Worm (Caenorhabditis elegans) whole organism, young adult: ENCODE results near the gene R10E8.1.
A peak's percentile ranks its signal among the peaks of the same experiment; 100 is the strongest.
"Not testable (repeated sequence)": the region's sequence is repeated elsewhere in the genome, so short reads cannot be mapped to it uniquely, and the experiment has no call there.

ENCODE experiments used
- F10E7.11 ChIP-seq: sonication (generic microtip); optimal IDR thresholded peaks from 2 replicates; lab custom pipeline; 2017; ENCODE audit warnings: mild to moderate bottlenecking, missing genetic modification characterization, moderate library complexity, missing compliant biosample characterization
- F39B2.1 ChIP-seq: fragments of 200-800 bp; sonication (Bioruptor generic); IDR thresholded peaks from 2 replicates; pipeline ENCODE4 v1.3.6; 2022; ENCODE audit warnings: missing genetic modification reagents, missing genetic modification characterization, missing compliant biosample characterization
- K11D2.4 ChIP-seq: fragments of 200-800 bp; sonication (Bioruptor generic); IDR thresholded peaks from 2 replicates; pipeline ENCODE4 v1.3.6; 2022; ENCODE audit warnings: missing genetic modification reagents, missing genetic modification characterization, missing compliant biosample characterization
- K12H6.12 ChIP-seq: fragments of 200-800 bp; sonication (Bioruptor generic); optimal IDR thresholded peaks from 2 replicates; lab custom pipeline; 2018; ENCODE audit warnings: mild to moderate bottlenecking, missing genetic modification characterization, missing compliant biosample characterization
- Y56A3A.18 ChIP-seq: fragments of 200-800 bp; sonication (Bioruptor generic); IDR thresholded peaks from 2 replicates; pipeline ENCODE4 v1.3.6; 2022; ENCODE audit warnings: missing genetic modification reagents, missing genetic modification characterization, missing compliant biosample characterization
- attf-5 ChIP-seq: fragments of 200-800 bp; sonication (Bioruptor generic); optimal IDR thresholded peaks from 2 replicates; lab custom pipeline; 2018; ENCODE audit warnings: mild to moderate bottlenecking, missing genetic modification characterization, missing compliant biosample characterization
- attf-6 ChIP-seq: fragments of 200-800 bp; sonication (Bioruptor generic); IDR thresholded peaks from 2 replicates; pipeline ENCODE4 v1.3.6; 2022; ENCODE audit warnings: missing genetic modification reagents, missing genetic modification characterization, missing compliant biosample characterization
- cebp-1 ChIP-seq, 2 experiments: fragments of 200-800 bp in 1 of 2; sonication (Bioruptor generic) in 1 of 2; sonication (generic microtip) in 1 of 2; IDR thresholded peaks in 1 of 2; optimal IDR thresholded peaks in 1 of 2; 2 replicates each; pipeline versions ENCODE4 v1.3.6 to Lab custom; 2017 to 2022; ENCODE audit warnings: missing compliant biosample characterization in 2 of 2, missing genetic modification characterization in 2 of 2, mild to moderate bottlenecking in 1 of 2, missing genetic modification reagents in 1 of 2, moderate library complexity in 1 of 2
- ceh-91 ChIP-seq: fragments of 200-800 bp; sonication (Bioruptor generic); IDR thresholded peaks from 2 replicates; pipeline ENCODE4 v1.3.6; 2022; ENCODE audit warnings: missing genetic modification reagents, missing genetic modification characterization, missing compliant biosample characterization
- fkh-3 ChIP-seq: sonication (generic microtip); optimal IDR thresholded peaks from 2 replicates; lab custom pipeline; 2016; ENCODE audit warnings: mild to moderate bottlenecking, missing genetic modification characterization, missing compliant biosample characterization
- him-1 ChIP-seq: sonication (generic microtip); optimal IDR thresholded peaks from 2 replicates; lab custom pipeline; 2016; ENCODE audit warnings: missing genotype, missing genetic modification reagents, missing genetic modification characterization, missing compliant biosample characterization
- hlh-12 ChIP-seq: sonication (generic microtip); optimal IDR thresholded peaks from 2 replicates; lab custom pipeline; 2016; ENCODE audit warnings: missing genetic modification characterization, missing compliant biosample characterization
- hmg-20 ChIP-seq: fragments of 200-800 bp; sonication (Bioruptor generic); IDR thresholded peaks from 2 replicates; pipeline ENCODE4 v1.3.6; 2022; ENCODE audit warnings: missing genetic modification reagents, missing genetic modification characterization, missing compliant biosample characterization
- hrde-1 ChIP-seq: sonication (generic microtip); optimal IDR thresholded peaks from 2 replicates; lab custom pipeline; 2016; ENCODE audit warnings: missing genetic modification characterization, mild to moderate bottlenecking, missing compliant biosample characterization, moderate library complexity, missing genotype, missing genetic modification reagents, borderline replicate concordance
- hsf-1 ChIP-seq: fragments of 200-800 bp; sonication (Bioruptor generic); IDR thresholded peaks from 2 replicates; pipeline ENCODE4 v1.3.6; 2022; ENCODE audit warnings: missing genetic modification reagents, missing genetic modification characterization, missing compliant biosample characterization
- let-607 ChIP-seq, 2 experiments: fragments of 200-800 bp in 1 of 2; sonication (Bioruptor generic) in 1 of 2; sonication (generic microtip) in 1 of 2; optimal IDR thresholded peaks; 2 replicates each; lab custom pipeline; 2016 to 2018; ENCODE audit warnings: mild to moderate bottlenecking in 2 of 2, missing compliant biosample characterization in 2 of 2, missing genetic modification characterization in 2 of 2, moderate library complexity in 2 of 2, missing genotype in 1 of 2
- lin-26 ChIP-seq: fragments of 200-800 bp; sonication (Bioruptor generic); IDR thresholded peaks from 2 replicates; pipeline ENCODE4 v1.3.6; 2022; ENCODE audit warnings: missing genetic modification reagents, missing genetic modification characterization, missing compliant biosample characterization
- lsl-1 ChIP-seq: fragments of 200-800 bp; sonication (Bioruptor generic); optimal IDR thresholded peaks from 2 replicates; lab custom pipeline; 2018; ENCODE audit warnings: mild to moderate bottlenecking, missing genetic modification characterization, moderate library complexity, missing compliant biosample characterization
- mcd-1 ChIP-seq: fragments of 200-800 bp; sonication (Bioruptor generic); IDR thresholded peaks from 2 replicates; pipeline ENCODE4 v1.3.6; 2022; ENCODE audit warnings: missing genetic modification reagents, missing genetic modification characterization, missing compliant biosample characterization
- nhr-179 ChIP-seq: sonication (generic microtip); optimal IDR thresholded peaks from 2 replicates; lab custom pipeline; 2016; ENCODE audit warnings: mild to moderate bottlenecking, missing genetic modification characterization, missing compliant biosample characterization
- nhr-27 ChIP-seq: fragments of 200-800 bp; sonication (Bioruptor generic); optimal IDR thresholded peaks from 2 replicates; lab custom pipeline; 2018; ENCODE audit warnings: mild to moderate bottlenecking, missing genetic modification characterization, moderate library complexity, missing compliant biosample characterization
- nhr-80 ChIP-seq: sonication (generic microtip); optimal IDR thresholded peaks from 2 replicates; lab custom pipeline; 2016; ENCODE audit warnings: missing genetic modification characterization, missing compliant biosample characterization
- nhr-90 ChIP-seq: sonication (generic microtip); optimal IDR thresholded peaks from 2 replicates; lab custom pipeline; 2016; ENCODE audit warnings: missing genotype, mild to moderate bottlenecking, missing genetic modification characterization, missing compliant biosample characterization
- sdz-38 ChIP-seq: sonication (generic microtip); optimal IDR thresholded peaks from 2 replicates; lab custom pipeline; 2016; ENCODE audit warnings: missing genotype, missing genetic modification characterization, missing compliant biosample characterization
- sea-2 ChIP-seq: fragments of 200-800 bp; sonication (Bioruptor generic); IDR thresholded peaks from 2 replicates; pipeline ENCODE4 v1.3.6; 2022; ENCODE audit warnings: missing genetic modification characterization, missing compliant biosample characterization
- snpc-4 ChIP-seq, 5 experiments: fragments of 150-350 bp in 1 of 5; sonication (generic microtip) in 4 of 5; optimal IDR thresholded peaks; 2 replicates each; lab custom pipeline; 2014 to 2018; ENCODE audit warnings: missing genetic modification characterization in 5 of 5, missing biosample characterization in 3 of 5, antibody characterized with exemption in 2 of 5, mild to moderate bottlenecking in 2 of 5, missing compliant biosample characterization in 2 of 5, missing genotype in 2 of 5, moderate library complexity in 2 of 5, missing genetic modification reagents in 1 of 5
- sptf-2 ChIP-seq: fragments of 200-800 bp; sonication (Bioruptor generic); optimal IDR thresholded peaks from 2 replicates; lab custom pipeline; 2018; ENCODE audit warnings: mild to moderate bottlenecking, missing genetic modification characterization, missing compliant biosample characterization
- ztf-22 ChIP-seq: fragments of 200-800 bp; sonication (Bioruptor generic); optimal IDR thresholded peaks from 2 replicates; lab custom pipeline; 2018; ENCODE audit warnings: mild to moderate bottlenecking, missing genetic modification characterization, moderate library complexity, missing compliant biosample characterization

R10E8.1 gene

ce11 chrV:18241328-18241727 is 10.9 kb downstream of the R10E8.1 start, which contains the start of gene R10E8.8:
R10E8.8 (minus strand) TSS chrV:18241670.
- TF ChIP-seq cebp-1 (GFP tag; IDR thresholded peaks at IDR 0.05; lab: Robert Waterston, UW) (no peak), cebp-1 (tag; optimal IDR thresholded peaks at IDR 0.05; lab: Kevin White, UChicago) (peak; percentile 14), nhr-27 (no peak), hmg-20 (no peak), nhr-80 (peak; percentile 65), attf-5 (peak; percentile 26), let-607 (tag; optimal IDR thresholded peaks at IDR 0.05; lab: Kevin White, UChicago) (peak in 1 of 2 experiments; percentile 5), sea-2 (GFP tag; lab: Robert Waterston, UW) (no peak), mcd-1 (GFP tag; lab: Robert Waterston, UW) (peak; percentile 61; the same call in 1 of the 2 replicates)

- TF ChIP-seq Y56A3A.18 (GFP tag; lab: Robert Waterston, UW) = no peak
- no peak for TF ChIP-seq nhr-179 (tag; lab: Kevin White, UChicago)
These were observed 15.4 kb downstream of the R10E8.1 start, which contains the start of gene R10E8.3 for ce11 chrV:18236714-18237288. R10E8.3 (minus strand) TSS chrV:18236764.

DNA sequence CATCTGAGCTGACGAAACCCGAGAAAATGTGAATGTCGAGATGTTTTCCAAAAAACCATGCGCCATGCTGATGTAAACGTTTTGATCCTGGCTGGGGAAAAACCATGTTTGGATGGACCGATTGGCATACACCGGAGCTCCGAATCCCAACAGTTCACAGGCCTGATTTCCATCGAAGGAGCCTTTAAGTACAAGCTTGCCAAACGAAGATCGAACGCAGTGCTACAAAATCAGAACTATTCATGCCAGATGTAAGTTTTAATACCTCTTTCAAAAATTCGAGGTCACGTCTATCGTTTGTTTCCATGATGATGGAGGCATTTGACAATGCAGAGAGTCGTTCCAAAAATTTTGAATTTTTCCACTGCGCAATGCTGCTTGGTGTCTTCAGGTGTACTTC is 16.4 kb downstream of the R10E8.1 start:
- TF ChIP-seq sptf-2 (GFP tag; lab: Kevin White, UChicago) (no peak), him-1 (tag; lab: Kevin White, UChicago) (no peak), F39B2.1 (no peak), lsl-1 (GFP tag; lab: Kevin White, UChicago) (no peak), ztf-22 (GFP tag; lab: Kevin White, UChicago) (no peak), hrde-1 (tag; lab: Kevin White, UChicago) (no peak), snpc-4 (GFP tag; optimal IDR thresholded peaks at IDR 0.05; lab: Kevin White, UChicago) (no peak), snpc-4 (tag; optimal IDR thresholded peaks at IDR 0.05; lab: Kevin White, UChicago) (no peak)
- TF ChIP-seq, all 124 proteins: peak for 0

DNA sequence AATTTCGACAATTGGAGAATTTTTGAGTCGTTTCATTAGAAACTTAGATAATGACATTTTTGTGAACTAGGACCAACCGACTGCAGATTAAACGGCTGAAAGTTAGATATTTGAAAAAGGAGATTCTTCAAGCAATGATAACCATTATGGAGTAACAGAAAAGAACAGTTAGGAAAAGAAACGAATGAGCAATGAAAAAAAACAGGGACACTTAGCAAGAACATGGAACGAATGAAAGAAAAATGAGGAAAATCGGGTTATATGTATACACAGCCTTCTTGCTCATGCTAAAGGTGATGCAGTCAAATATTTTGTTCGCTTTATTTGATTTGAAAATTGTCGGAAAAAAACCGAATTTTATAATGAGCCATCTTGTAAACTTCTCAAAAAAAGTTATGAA is 27.9 kb downstream of the R10E8.1 start, which contains the start of gene F16H6.10:
F16H6.10 (minus strand) TSS at position 101 of the 400 bp plus-strand sequence.
- TF ChIP-seq attf-6 (GFP tag; lab: Robert Waterston, UW) (no peak), K12H6.12 (no peak), ceh-91 (GFP tag; lab: Robert Waterston, UW) (no peak), hlh-12 (tag; lab: Kevin White, UChicago) (no peak), lin-26 (GFP tag; lab: Robert Waterston, UW) (no peak), K11D2.4 (GFP tag; lab: Robert Waterston, UW) (no peak)

- TF ChIP-seq hsf-1, sdz-38, nhr-27: not testable (repeated sequence)
- TF ChIP-seq, all 124 proteins: peak for 0; not testable (repeated sequence) for 124
These were observed 35.4 kb downstream of the R10E8.1 start, which contains the start of gene F16H6.9 for ce11 chrV:18216784-18217183. F16H6.9 (plus strand) TSS chrV:18217084.

- TF ChIP-seq nhr-90, fkh-3, F10E7.11 (tag; lab: Kevin White, UChicago): not testable (repeated sequence)
These were observed 36.0 kb downstream of the R10E8.1 start, which contains the start of gene F16H6.8 for ce11 chrV:18216175-18216574. F16H6.8 (minus strand) TSS chrV:18216275.
